Worm (Caenorhabditis elegans): ENCODE data around the gene ZK1240.9.

Gene ZK1240.9

ce11 chrII:2352546-2352945, 34.6 kb downstream of the ZK1240.9 start, which contains the start of gene F43C11.10:
Gene F43C11.10 (minus strand): TSS chrII:2352646.
- TF ChIP-seq nhr-120 (GFP tag; IDR thresholded peaks at IDR 0.05) (no peak), T26A5.8 (tag; optimal IDR thresholded peaks at IDR 0.05) (no peak), egrh-3 (GFP tag; IDR thresholded peaks at IDR 0.05) (no peak), sptf-2 (GFP tag; optimal IDR thresholded peaks at IDR 0.05) (no peak), die-1 (tag; optimal IDR thresholded peaks at IDR 0.05) (no peak), nfya-1 (tag; optimal IDR thresholded peaks at IDR 0.05; ENCODE audit: borderline replicate concordance, insufficient read depth) (no peak), mel-28 (tag; optimal IDR thresholded peaks at IDR 0.05; ENCODE audit: borderline replicate concordance) (no peak), Y95B8A.8 (GFP tag; IDR thresholded peaks at IDR 0.05) (no peak), hsf-1 (GFP tag; IDR thresholded peaks at IDR 0.05) (no peak), cebp-2 (GFP tag; IDR thresholded peaks at IDR 0.05) (no peak), aptf-2 (GFP tag; conservative IDR thresholded peaks at IDR 0.05) (no peak), zim-3 (tag; optimal IDR thresholded peaks at IDR 0.05) (no peak), attf-6 (GFP tag; IDR thresholded peaks at IDR 0.05) (no peak), him-1 (tag; optimal IDR thresholded peaks at IDR 0.05) (no peak), hlh-26 (GFP tag; conservative IDR thresholded peaks at IDR 0.05) (no peak), aptf-3 (GFP tag; IDR thresholded peaks at IDR 0.05) (no peak), B0035.1 (tag; optimal IDR thresholded peaks at IDR 0.05) (no peak), nhr-179 (tag; optimal IDR thresholded peaks at IDR 0.05) (no peak)

- TF ChIP-seq Y95B8A.8 (GFP tag; IDR thresholded peaks at IDR 0.05), result no peak
- TF ChIP-seq efl-1 (GFP tag; optimal IDR thresholded peaks at IDR 0.05), result no peak
- no peak for TF ChIP-seq Y53F4B.3 (GFP tag; IDR thresholded peaks at IDR 0.05)
- no peak for TF ChIP-seq nfya-2 (GFP tag; IDR thresholded peaks at IDR 0.05)
- TF ChIP-seq cebp-1 (GFP tag; IDR thresholded peaks at IDR 0.05), result no peak
- TF ChIP-seq cebp-1 (tag; optimal IDR thresholded peaks at IDR 0.05), result no peak
- TF ChIP-seq ceh-58 (GFP tag; IDR thresholded peaks at IDR 0.05), result no peak
- no peak for TF ChIP-seq athp-1 (tag; optimal IDR thresholded peaks at IDR 0.05)
- TF ChIP-seq somi-1 (GFP tag; optimal IDR thresholded peaks at IDR 0.05), result no peak
- no peak for TF ChIP-seq snpc-3.4 (tag; optimal IDR thresholded peaks at IDR 0.05)
- no peak for TF ChIP-seq fkh-3 (tag; optimal IDR thresholded peaks at IDR 0.05)
- TF ChIP-seq C17E4.6 (GFP tag; IDR thresholded peaks at IDR 0.05), result no peak
- no peak for TF ChIP-seq rec-8 (tag; optimal IDR thresholded peaks at IDR 0.05)
- TF ChIP-seq ztf-28 (GFP tag; IDR thresholded peaks at IDR 0.05), result no peak
These were observed 35.0 kb downstream of the ZK1240.9 start, which contains the start of gene F43C11.3 for ce11 chrII:2353012-2353411. Gene F43C11.3 (plus strand): TSS chrII:2353312.

- TF ChIP-seq F57A8.1 (GFP tag; optimal IDR thresholded peaks at IDR 0.05) (no peak), F49E8.2 (tag; optimal IDR thresholded peaks at IDR 0.05; ENCODE audit: insufficient read depth) (no peak), dpl-1 (GFP tag; optimal IDR thresholded peaks at IDR 0.05) (no peak), let-607 (tag; optimal IDR thresholded peaks at IDR 0.05) (no peak), Y53G8AR.9 (GFP tag; conservative IDR thresholded peaks at IDR 0.05) (no peak), C17E4.6 (GFP tag; IDR thresholded peaks at IDR 0.05) (no peak), lin-35 (GFP tag; optimal IDR thresholded peaks at IDR 0.05) (no peak), ceh-58 (GFP tag; IDR thresholded peaks at IDR 0.05) (no peak), bed-1 (GFP tag; IDR thresholded peaks at IDR 0.05) (no peak), ztf-28 (GFP tag; IDR thresholded peaks at IDR 0.05) (no peak), nfya-2 (GFP tag; IDR thresholded peaks at IDR 0.05) (no peak)
These were observed 36.5 kb downstream of the ZK1240.9 start, which contains the start of gene F43C11.2 for ce11 chrII:2354476-2354875. Gene F43C11.2 (plus strand): TSS chrII:2354776.

Data from whole organism, young adult.